Fruit fly (Drosophila melanogaster) whole organism, embryonic: ENCODE data around the gene IleRS-m.

Experiments used
- ATbp ChIP-seq: fragments of 200-800 bp; sonication (Bioruptor generic); optimal IDR thresholded peaks from 2 replicates; lab custom pipeline; 2017; ENCODE audit warnings: missing biosample characterization, mild to moderate bottlenecking, missing genetic modification characterization, missing genetic modification reagents
- C15 ChIP-seq: fragments of 200-800 bp; sonication (Bioruptor generic); IDR thresholded peaks from 3 replicates; pipeline ENCODE4 v1.3.6; 2022; ENCODE audit warnings: missing biosample characterization, missing genetic modification characterization
- CG11398 ChIP-seq: fragments of 200-800 bp; sonication (Bioruptor generic); optimal IDR thresholded peaks from 2 replicates; lab custom pipeline; 2016; ENCODE audit warnings: missing biosample characterization, missing genetic modification characterization
- CG11504 ChIP-seq: fragments of 200-800 bp; sonication (Bioruptor generic); optimal IDR thresholded peaks from 3 replicates; lab custom pipeline; 2019; ENCODE audit warnings: missing biosample characterization, mild to moderate bottlenecking, missing genetic modification characterization, moderate library complexity
- CG12071 ChIP-seq: fragments of 200-800 bp; sonication (Bioruptor generic); optimal IDR thresholded peaks from 3 replicates; lab custom pipeline; 2018; ENCODE audit warnings: missing biosample characterization, mild to moderate bottlenecking, missing genetic modification characterization
- CG14710 ChIP-seq: fragments of 200-800 bp; sonication (Bioruptor generic); optimal IDR thresholded peaks from 3 replicates; lab custom pipeline; 2019; ENCODE audit warnings: missing biosample characterization, mild to moderate bottlenecking, missing genetic modification characterization, moderate library complexity
- CG1602 ChIP-seq: fragments of 200-800 bp; sonication (Bioruptor generic); optimal IDR thresholded peaks from 3 replicates; lab custom pipeline; 2016; ENCODE audit warnings: missing biosample characterization, missing genetic modification characterization
- CG17359 ChIP-seq: fragments of 200-800 bp; sonication (Bioruptor generic); optimal IDR thresholded peaks from 3 replicates; lab custom pipeline; 2018; ENCODE audit warnings: missing biosample characterization, mild to moderate bottlenecking, missing genetic modification characterization, moderate library complexity
- CG17385 ChIP-seq: fragments of 200-800 bp; sonication (Bioruptor generic); optimal IDR thresholded peaks from 3 replicates; lab custom pipeline; 2018; ENCODE audit warnings: missing biosample characterization, mild to moderate bottlenecking, missing genetic modification characterization
- CG4730 ChIP-seq: fragments of 200-800 bp; sonication (Bioruptor generic); IDR thresholded peaks from 2 replicates; pipeline ENCODE4 v1.3.6; 2022; ENCODE audit warnings: missing biosample characterization, missing genetic modification characterization
- CG6765 ChIP-seq: fragments of 200-800 bp; sonication (Bioruptor generic); optimal IDR thresholded peaks from 3 replicates; lab custom pipeline; 2017; ENCODE audit warnings: missing biosample characterization, mild to moderate bottlenecking, missing genetic modification characterization
- CG7357 ChIP-seq: fragments of 200-800 bp; sonication (Bioruptor generic); IDR thresholded peaks from 3 replicates; pipeline ENCODE4 v1.3.6; 2022; ENCODE audit warnings: missing biosample characterization, missing genetic modification characterization
- CG7928 ChIP-seq: fragments of 200-800 bp; sonication (Bioruptor generic); optimal IDR thresholded peaks from 2 replicates; lab custom pipeline; 2017; ENCODE audit warnings: missing biosample characterization, mild to moderate bottlenecking, missing genetic modification characterization
- CG8478 ChIP-seq: fragments of >200 bp; optimal IDR thresholded peaks from 2 replicates; lab custom pipeline; 2018
- CG9609 ChIP-seq: fragments of 200-800 bp; sonication (Bioruptor generic); optimal IDR thresholded peaks from 3 replicates; lab custom pipeline; 2016; ENCODE audit warnings: missing biosample characterization, missing genetic modification characterization
- CG9727 ChIP-seq: fragments of 200-800 bp; sonication (Bioruptor generic); optimal IDR thresholded peaks from 3 replicates; lab custom pipeline; 2017; ENCODE audit warnings: missing biosample characterization, mild to moderate bottlenecking, missing genetic modification characterization
- D ChIP-seq, 2 experiments: fragments of 200-800 bp in 1 of 2; fragments of >200 bp in 1 of 2; sonication (Bioruptor generic) in 1 of 2; optimal IDR thresholded peaks; 2 replicates in 1 of 2; 3 replicates in 1 of 2; lab custom pipeline; 2017; ENCODE audit warnings: mild to moderate bottlenecking in 1 of 2, missing biosample characterization in 1 of 2, missing genetic modification characterization in 1 of 2, missing genetic modification reagents in 1 of 2
- E2f2 ChIP-seq: fragments of 200-800 bp; sonication (Bioruptor generic); IDR thresholded peaks from 2 replicates; pipeline ENCODE4 v1.3.6; 2022; ENCODE audit warnings: missing biosample characterization, missing genetic modification characterization
- Eip74EF ChIP-seq, 2 experiments: fragments of 200-800 bp in 1 of 2; fragments of >200 bp in 1 of 2; sonication (Bioruptor generic) in 1 of 2; optimal IDR thresholded peaks; 2 replicates each; lab custom pipeline; 2017 to 2019; ENCODE audit warnings: missing biosample characterization in 2 of 2, missing genetic modification characterization in 2 of 2, mild to moderate bottlenecking in 1 of 2, moderate library complexity in 1 of 2
- Gsc ChIP-seq: fragments of 200-800 bp; sonication (Bioruptor generic); IDR thresholded peaks from 2 replicates; pipeline ENCODE4 v1.3.6; 2022; ENCODE audit warnings: missing biosample characterization, missing genetic modification characterization
- Jarid2 ChIP-seq: fragments of 200-800 bp; sonication (Bioruptor generic); optimal IDR thresholded peaks from 3 replicates; lab custom pipeline; 2017; ENCODE audit warnings: mild to moderate bottlenecking, missing biosample characterization, missing genetic modification reagents, missing genetic modification characterization
- Mes4 ChIP-seq: fragments of 200-800 bp; sonication (Bioruptor generic); optimal IDR thresholded peaks from 2 replicates; lab custom pipeline; 2016; ENCODE audit warnings: missing biosample characterization, missing genetic modification characterization
- Neu2 ChIP-seq: fragments of 200-800 bp; sonication (Bioruptor generic); optimal IDR thresholded peaks from 3 replicates; lab custom pipeline; 2016; ENCODE audit warnings: missing biosample characterization, missing genetic modification characterization, borderline replicate concordance
- Oaz ChIP-seq: fragments of 200-800 bp; sonication (Bioruptor generic); IDR thresholded peaks from 2 replicates; pipeline ENCODE4 v1.3.6; 2022; ENCODE audit warnings: missing biosample characterization, missing genetic modification characterization
- ab ChIP-seq: fragments of 200-800 bp; sonication (Bioruptor generic); optimal IDR thresholded peaks from 2 replicates; lab custom pipeline; 2016; ENCODE audit warnings: missing biosample characterization, missing genetic modification characterization
- ac ChIP-seq: fragments of 200-800 bp; sonication (Bioruptor generic); optimal IDR thresholded peaks from 3 replicates; lab custom pipeline; 2017; ENCODE audit warnings: missing biosample characterization, mild to moderate bottlenecking, missing genetic modification characterization
- ase ChIP-seq: fragments of 200-800 bp; sonication (Bioruptor generic); IDR thresholded peaks from 3 replicates; pipeline ENCODE4 v1.3.6; 2022; ENCODE audit warnings: missing biosample characterization, missing genetic modification characterization
- bowl ChIP-seq: fragments of 200-800 bp; sonication (Bioruptor generic); IDR thresholded peaks from 2 replicates; pipeline ENCODE4 v1.3.6; 2022; ENCODE audit warnings: missing biosample characterization, missing genetic modification characterization
- cato ChIP-seq: fragments of 200-800 bp; sonication (Bioruptor generic); optimal IDR thresholded peaks from 2 replicates; lab custom pipeline; 2016; ENCODE audit warnings: missing biosample characterization, missing genetic modification characterization, borderline replicate concordance
- dm ChIP-seq: fragments of 200-800 bp; sonication (Bioruptor generic); optimal IDR thresholded peaks from 3 replicates; lab custom pipeline; 2016; ENCODE audit warnings: missing biosample characterization, missing genetic modification characterization
- gcm ChIP-seq: fragments of 200-800 bp; sonication (Bioruptor generic); optimal IDR thresholded peaks from 2 replicates; lab custom pipeline; 2019; ENCODE audit warnings: missing biosample characterization, mild to moderate bottlenecking, missing genetic modification characterization, moderate library complexity
- jigr1 ChIP-seq: fragments of 200-800 bp; sonication (Bioruptor generic); IDR thresholded peaks from 3 replicates; pipeline ENCODE4 v1.3.6; 2022; ENCODE audit warnings: missing biosample characterization, missing genetic modification characterization
- knrl ChIP-seq: fragments of 200-800 bp; sonication (Bioruptor generic); IDR thresholded peaks from 3 replicates; pipeline ENCODE4 v1.3.6; 2022; ENCODE audit warnings: missing biosample characterization, missing genetic modification characterization; ENCODE audit not compliant: partially characterized antibody
- nom ChIP-seq: fragments of 200-800 bp; sonication (Bioruptor generic); optimal IDR thresholded peaks from 2 replicates; lab custom pipeline; 2017; ENCODE audit warnings: missing biosample characterization, missing genetic modification characterization, mild to moderate bottlenecking, moderate library complexity, missing genetic modification reagents
- phol ChIP-seq: fragments of 200-800 bp; sonication (Bioruptor generic); optimal IDR thresholded peaks from 3 replicates; lab custom pipeline; 2018; ENCODE audit warnings: missing biosample characterization, mild to moderate bottlenecking, missing genetic modification characterization, moderate library complexity
- run ChIP-seq: fragments of 200-800 bp; sonication (Bioruptor generic); optimal IDR thresholded peaks from 3 replicates; lab custom pipeline; 2018; ENCODE audit warnings: missing biosample characterization, mild to moderate bottlenecking, missing genetic modification characterization
- sens-2 ChIP-seq: fragments of 200-800 bp; sonication (Bioruptor generic); IDR thresholded peaks from 2 replicates; pipeline ENCODE4 v1.3.6; 2022; ENCODE audit warnings: missing biosample characterization, missing genetic modification characterization
- shn ChIP-seq: fragments of 200-800 bp; sonication (Bioruptor generic); optimal IDR thresholded peaks from 3 replicates; lab custom pipeline; 2016; ENCODE audit warnings: missing biosample characterization, missing genetic modification characterization
- sob ChIP-seq: fragments of 200-800 bp; sonication (Bioruptor generic); IDR thresholded peaks from 2 replicates; pipeline ENCODE4 v1.3.6; 2022; ENCODE audit warnings: missing biosample characterization, missing genetic modification characterization
- tll ChIP-seq, 2 experiments: fragments of 200-800 bp in 1 of 2; fragments of >200 bp in 1 of 2; sonication (Bioruptor generic) in 1 of 2; optimal IDR thresholded peaks; 2 replicates each; lab custom pipeline; 2017 to 2019; ENCODE audit warnings: missing biosample characterization in 2 of 2, missing genetic modification characterization in 2 of 2, mild to moderate bottlenecking in 1 of 2, moderate library complexity in 1 of 2
- unc-4 ChIP-seq: fragments of 200-800 bp; sonication (Bioruptor generic); IDR thresholded peaks from 2 replicates; pipeline ENCODE4 v1.3.6; 2022; ENCODE audit warnings: missing biosample characterization, missing genetic modification characterization; ENCODE audit not compliant: partially characterized antibody
- zen ChIP-seq: fragments of 200-800 bp; sonication (Bioruptor generic); optimal IDR thresholded peaks from 3 replicates; lab custom pipeline; 2018; ENCODE audit warnings: missing biosample characterization, mild to moderate bottlenecking, missing genetic modification characterization, moderate library complexity

The IleRS-m gene

DNA sequence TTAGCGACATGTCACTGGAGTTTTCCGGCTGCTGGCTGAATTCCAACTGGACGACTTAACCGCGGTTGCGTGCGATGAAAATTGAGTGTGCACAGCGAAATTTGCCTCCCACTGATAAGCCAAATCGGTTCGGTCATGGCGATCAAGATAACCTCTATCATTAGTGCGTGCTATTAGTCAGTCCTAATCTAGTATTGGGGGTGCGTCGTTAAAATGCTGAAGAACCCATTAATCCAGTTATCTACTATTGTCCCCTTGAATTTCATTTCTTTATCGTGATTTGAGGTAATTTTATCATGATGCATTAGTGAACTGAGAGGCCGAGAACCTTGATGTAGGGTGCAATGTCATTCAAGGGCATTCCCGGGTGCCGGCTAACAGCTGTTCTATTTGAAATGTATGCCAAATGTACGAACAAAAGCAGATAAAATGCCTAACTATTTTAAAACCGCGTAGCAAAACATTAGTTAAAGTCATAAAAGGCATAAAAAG lies 28.4 kb downstream of the IleRS-m start, which contains the start of gene Pgm1 (continued):
- 0 out of 3 replicates have a peak, but pooled peaks have one; percentile 33 for TF ChIP-seq CG7357
- TF ChIP-seq unc-4, result no peak
- peak; percentile 78 for TF ChIP-seq run
- peak; percentile 28; the same call in 1 of the 3 replicates for TF ChIP-seq ase (GFP tag; lab: Robert Waterston, UW)
- peak; percentile 79 for TF ChIP-seq ab (GFP tag; lab: Kevin White, UChicago)
- TF ChIP-seq D (optimal IDR thresholded peaks at IDR 0.05; lab: Kevin White, UChicago), result no peak
- peak; percentile 74 for TF ChIP-seq D (GFP tag; optimal IDR thresholded peaks at IDR 0.05; lab: Kevin White, UChicago)
- TF ChIP-seq shn (GFP tag; lab: Kevin White, UChicago), result peak; percentile 96
- TF ChIP-seq sob (GFP tag; lab: Robert Waterston, UW), result peak; percentile 59; the same call in 1 of the 2 replicates
- peak; percentile 45 for TF ChIP-seq CG14710 (tag; lab: Kevin White, UChicago)
- peak in 1 of 2 experiments; percentile 74 for TF ChIP-seq tll (GFP tag; optimal IDR thresholded peaks at IDR 0.05; lab: Kevin White, UChicago)
- TF ChIP-seq knrl (GFP tag; lab: Robert Waterston, UW), result no peak
- TF ChIP-seq bowl (GFP tag; lab: Robert Waterston, UW), result no peak
- no peak for TF ChIP-seq CG7928 (GFP tag; lab: Kevin White, UChicago)
- TF ChIP-seq Neu2 (GFP tag; lab: Kevin White, UChicago), result peak; percentile 73
- TF ChIP-seq gcm (GFP tag; lab: Kevin White, UChicago), result peak; percentile 74
- peak; percentile 68 for TF ChIP-seq CG17385 (GFP tag; lab: Kevin White, UChicago)
- TF ChIP-seq dm, result peak; percentile 77
- peak; percentile 53; the same call in 1 of the 2 replicates for TF ChIP-seq E2f2 (GFP tag; lab: Robert Waterston, UW)
- peak; percentile 87 for TF ChIP-seq CG12071
- peak; percentile 79 for TF ChIP-seq phol
- peak; percentile 76 for TF ChIP-seq CG9727 (GFP tag; lab: Kevin White, UChicago)
- peak; percentile 83 for TF ChIP-seq nom (GFP tag; lab: Kevin White, UChicago)
- TF ChIP-seq CG9609 (GFP tag; lab: Kevin White, UChicago), result peak; percentile 89
- TF ChIP-seq jigr1, result peak; percentile 55; the same call in 1 of the 3 replicates
- TF ChIP-seq ac, result peak; percentile 69
- peak; percentile 66; the same call in 1 of the 2 replicates for TF ChIP-seq Oaz (GFP tag; lab: Robert Waterston, UW)
- TF ChIP-seq CG4730, result peak; percentile 44
- TF ChIP-seq CG11504 (tag; lab: Kevin White, UChicago), result peak; percentile 76
- TF ChIP-seq CG17359 (tag; lab: Kevin White, UChicago), result peak; percentile 75
- TF ChIP-seq CG8478 (lab: Kevin White, UChicago), result no peak
- TF ChIP-seq C15 (GFP tag; lab: Robert Waterston, UW), result no peak; the same call in 2 of the 3 replicates
- peak; percentile 87 for TF ChIP-seq CG11398 (GFP tag; lab: Kevin White, UChicago)
- peak; percentile 74 for TF ChIP-seq CG6765 (GFP tag; lab: Kevin White, UChicago)
- TF ChIP-seq Eip74EF (GFP tag; optimal IDR thresholded peaks at IDR 0.05; lab: Kevin White, UChicago), result peak in 1 of 2 experiments; percentile 82
- peak; percentile 52 for TF ChIP-seq cato (GFP tag; lab: Kevin White, UChicago)
- peak; percentile 73 for TF ChIP-seq CG1602 (GFP tag; lab: Kevin White, UChicago)
- TF ChIP-seq zen (tag; lab: Kevin White, UChicago), result peak; percentile 75
- peak; percentile 85 for TF ChIP-seq Mes4 (GFP tag; lab: Kevin White, UChicago)
- peak; percentile 71 for TF ChIP-seq ATbp (GFP tag; lab: Kevin White, UChicago)
- TF ChIP-seq sens-2 (GFP tag; lab: Robert Waterston, UW), result no peak
- peak; percentile 54; the same call in 1 of the 2 replicates for TF ChIP-seq Gsc (GFP tag; lab: Robert Waterston, UW)
- no peak for TF ChIP-seq Jarid2 (GFP tag; lab: Kevin White, UChicago)
- TF ChIP-seq, all 482 proteins: peak for 374
